Worm (Caenorhabditis elegans): ENCODE measurements around the gene F59A6.13.

- no peak for TF ChIP-seq fos-1 (tag; optimal IDR thresholded peaks at IDR 0.05)
- TF ChIP-seq nhr-237 (tag; optimal IDR thresholded peaks at IDR 0.05): no peak
- no peak for TF ChIP-seq lin-13 (GFP tag; optimal IDR thresholded peaks at IDR 0.05)
- no peak for TF ChIP-seq pax-3 (tag; optimal IDR thresholded peaks at IDR 0.05)
- TF ChIP-seq aly-2 (tag; optimal IDR thresholded peaks at IDR 0.05): no peak
- TF ChIP-seq fkh-10 (GFP tag; optimal IDR thresholded peaks at IDR 0.05): no peak
- no peak for TF ChIP-seq hlh-17 (GFP tag; optimal IDR thresholded peaks at IDR 0.05; ENCODE audit: borderline replicate concordance)
- TF ChIP-seq lin-39 (tag; optimal IDR thresholded peaks at IDR 0.05): no peak
- no peak for TF ChIP-seq ceh-88 (GFP tag; IDR thresholded peaks at IDR 0.05)
- TF ChIP-seq mep-1 (tag; optimal IDR thresholded peaks at IDR 0.05): no peak
Measured at ce11 chrII:5056254-5056653, 33.6 kb downstream of the F59A6.13 start.
